Fruit fly (Drosophila melanogaster) whole organism: ENCODE data around the gene CG31343.

Source experiments
- CG8478 ChIP-seq: fragments of >200 bp; optimal IDR thresholded peaks from 2 replicates; lab custom pipeline; 2018; ENCODE audit warnings: inconsistent platforms
- pan ChIP-seq: fragments of >200 bp; optimal IDR thresholded peaks from 2 replicates; lab custom pipeline; 2017
- psq ChIP-seq: fragments of >200 bp; optimal IDR thresholded peaks from 2 replicates; lab custom pipeline; 2017

DNA sequence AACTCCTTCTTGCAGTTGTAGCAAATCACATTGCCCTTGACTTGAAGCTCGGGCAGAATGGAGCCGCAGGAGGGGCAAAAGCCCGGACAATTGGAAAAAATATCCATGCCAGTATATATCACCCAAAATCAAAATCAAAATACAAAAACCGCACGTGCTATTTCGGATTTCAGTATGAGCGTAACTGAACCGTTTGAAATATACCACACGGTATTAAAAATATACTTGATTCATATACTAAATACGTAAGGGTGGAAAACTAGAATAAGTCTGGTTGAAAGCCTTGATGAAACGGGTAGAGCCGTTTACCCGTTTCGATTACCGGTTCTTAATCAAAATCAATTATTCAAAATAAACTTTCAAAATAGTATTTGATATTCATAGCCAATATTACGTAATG lies 32.6 kb downstream of the CG31343 start, which contains the start of gene Polr1H:
- TF ChIP-seq psq (no peak), pan (no peak), CG8478 (lab: Kevin White, UChicago) (no peak)
